Fruit fly (Drosophila melanogaster) whole organism, prepupa: ENCODE data around the gene LeuRS.

Experiments used
- Blimp-1 ChIP-seq: fragments of 200-800 bp; sonication (Bioruptor generic); optimal IDR thresholded peaks from 3 replicates; lab custom pipeline; 2017; ENCODE audit warnings: missing biosample characterization, missing genetic modification characterization, mild to moderate bottlenecking, moderate library complexity, missing genetic modification reagents
- CG10631 ChIP-seq: fragments of 200-800 bp; sonication (Bioruptor generic); optimal IDR thresholded peaks from 2 replicates; lab custom pipeline; 2016; ENCODE audit warnings: missing biosample characterization, missing genetic modification characterization
- CG10669 ChIP-seq: fragments of 200-800 bp; sonication (Bioruptor generic); optimal IDR thresholded peaks from 3 replicates; lab custom pipeline; 2018; ENCODE audit warnings: missing biosample characterization, mild to moderate bottlenecking, missing genetic modification characterization, moderate library complexity
- CG11762 ChIP-seq: fragments of 200-800 bp; sonication (Bioruptor generic); optimal IDR thresholded peaks from 3 replicates; lab custom pipeline; 2016; ENCODE audit warnings: missing biosample characterization, missing genetic modification characterization; ENCODE audit not compliant: insufficient read depth
- CG11902 ChIP-seq: fragments of 200-800 bp; sonication (Bioruptor generic); optimal IDR thresholded peaks from 3 replicates; lab custom pipeline; 2016; ENCODE audit warnings: missing biosample characterization, missing genetic modification characterization
- CG15336 ChIP-seq: fragments of 200-800 bp; sonication (Bioruptor generic); IDR thresholded peaks from 2 replicates; pipeline ENCODE4 v1.3.6; 2022; ENCODE audit warnings: missing biosample characterization, missing genetic modification characterization
- CG1621 ChIP-seq: fragments of 200-800 bp; sonication (Bioruptor generic); optimal IDR thresholded peaks from 3 replicates; lab custom pipeline; 2018; ENCODE audit warnings: missing biosample characterization, mild to moderate bottlenecking, missing genetic modification characterization
- CG16779 ChIP-seq: fragments of 200-800 bp; sonication (Bioruptor generic); optimal IDR thresholded peaks from 3 replicates; lab custom pipeline; 2017; ENCODE audit warnings: missing biosample characterization, mild to moderate bottlenecking, missing genetic modification characterization
- CG31627 ChIP-seq: fragments of 200-800 bp; sonication (Bioruptor generic); optimal IDR thresholded peaks from 3 replicates; lab custom pipeline; 2016; ENCODE audit warnings: missing biosample characterization, missing genetic modification characterization
- CG32006 ChIP-seq: fragments of 200-800 bp; sonication (Bioruptor generic); optimal IDR thresholded peaks from 3 replicates; lab custom pipeline; 2017; ENCODE audit warnings: missing biosample characterization, mild to moderate bottlenecking, missing genetic modification characterization
- CG3919 ChIP-seq: fragments of 200-800 bp; sonication (Bioruptor generic); optimal IDR thresholded peaks from 3 replicates; lab custom pipeline; 2016; ENCODE audit warnings: missing biosample characterization, missing genetic modification characterization
- CG4318 ChIP-seq: fragments of 200-800 bp; sonication (Bioruptor generic); optimal IDR thresholded peaks from 3 replicates; lab custom pipeline; 2017; ENCODE audit warnings: missing biosample characterization, mild to moderate bottlenecking, missing genetic modification characterization
- CG6163 ChIP-seq: fragments of 200-800 bp; sonication (Bioruptor generic); IDR thresholded peaks from 3 replicates; pipeline ENCODE4 v1.3.6; 2022; ENCODE audit warnings: missing biosample characterization, missing genetic modification characterization
- CG6276 ChIP-seq: fragments of 200-800 bp; sonication (Bioruptor generic); optimal IDR thresholded peaks from 2 replicates; lab custom pipeline; 2017; ENCODE audit warnings: missing biosample characterization, mild to moderate bottlenecking, missing genetic modification characterization
- CG6808 ChIP-seq: fragments of 200-800 bp; sonication (Bioruptor generic); optimal IDR thresholded peaks from 3 replicates; lab custom pipeline; 2017; ENCODE audit warnings: missing biosample characterization, missing genetic modification characterization, mild to moderate bottlenecking, moderate library complexity, missing genetic modification reagents
- CG6854 ChIP-seq: fragments of 200-800 bp; sonication (Bioruptor generic); optimal IDR thresholded peaks from 2 replicates; lab custom pipeline; 2017; ENCODE audit warnings: missing biosample characterization, mild to moderate bottlenecking, missing genetic modification characterization
- CG7368 ChIP-seq: fragments of 200-800 bp; sonication (Bioruptor generic); optimal IDR thresholded peaks from 3 replicates; lab custom pipeline; 2016; ENCODE audit warnings: missing biosample characterization, missing genetic modification characterization
- CG8119 ChIP-seq: fragments of 200-800 bp; sonication (Bioruptor generic); IDR thresholded peaks from 3 replicates; pipeline ENCODE4 v1.3.6; 2022; ENCODE audit warnings: missing biosample characterization, missing genetic modification characterization
- CG8319 ChIP-seq: fragments of 200-800 bp; sonication (Bioruptor generic); optimal IDR thresholded peaks from 3 replicates; lab custom pipeline; 2016; ENCODE audit warnings: missing biosample characterization, missing genetic modification characterization
- CG8632 ChIP-seq: fragments of 200-800 bp; sonication (Bioruptor generic); optimal IDR thresholded peaks from 3 replicates; lab custom pipeline; 2016; ENCODE audit warnings: missing biosample characterization, missing genetic modification characterization
- Eip78C ChIP-seq: fragments of 200-800 bp; sonication (Bioruptor generic); peaks from one replicate; lab custom pipeline; 2016; ENCODE audit warnings: missing biosample characterization, missing genetic modification characterization
- Eip93F ChIP-seq: fragments of 200-800 bp; sonication (Bioruptor generic); optimal IDR thresholded peaks from 2 replicates; lab custom pipeline; 2016; ENCODE audit warnings: missing biosample characterization, mild to moderate bottlenecking, missing genetic modification characterization
- Ets21C ChIP-seq: fragments of 200-800 bp; sonication (Bioruptor generic); optimal IDR thresholded peaks from 3 replicates; lab custom pipeline; 2016; ENCODE audit warnings: missing biosample characterization, missing genetic modification characterization
- Gug ChIP-seq: fragments of 200-800 bp; sonication (Bioruptor generic); IDR thresholded peaks from 2 replicates; pipeline ENCODE4 v1.3.6; 2022; ENCODE audit warnings: missing biosample characterization, missing genetic modification characterization
- Hr39 ChIP-seq: fragments of 200-800 bp; sonication (Bioruptor generic); optimal IDR thresholded peaks from 2 replicates; lab custom pipeline; 2016; ENCODE audit warnings: missing biosample characterization, missing genetic modification characterization
- Hr4 ChIP-seq: fragments of 200-800 bp; sonication (Bioruptor generic); optimal IDR thresholded peaks from 3 replicates; lab custom pipeline; 2016; ENCODE audit warnings: missing biosample characterization, missing genetic modification characterization
- Lpt ChIP-seq: fragments of 200-800 bp; sonication (Bioruptor generic); optimal IDR thresholded peaks from 3 replicates; lab custom pipeline; 2016; ENCODE audit warnings: missing biosample characterization, missing genetic modification characterization
- OdsH ChIP-seq: fragments of 200-800 bp; sonication (Bioruptor generic); optimal IDR thresholded peaks from 3 replicates; lab custom pipeline; 2016; ENCODE audit warnings: missing biosample characterization, missing genetic modification characterization
- Smox ChIP-seq: fragments of 200-800 bp; sonication (Bioruptor generic); optimal IDR thresholded peaks from 3 replicates; lab custom pipeline; 2016; ENCODE audit warnings: missing biosample characterization, missing genetic modification characterization
- Sox102F ChIP-seq: fragments of 200-800 bp; sonication (Bioruptor generic); optimal IDR thresholded peaks from 2 replicates; lab custom pipeline; 2016; ENCODE audit warnings: missing biosample characterization, mild to moderate bottlenecking, missing genetic modification characterization
- Sox14 ChIP-seq: fragments of 200-800 bp; sonication (Bioruptor generic); optimal IDR thresholded peaks from 3 replicates; lab custom pipeline; 2016; ENCODE audit warnings: missing biosample characterization, missing genetic modification characterization
- Sox15 ChIP-seq: fragments of 200-800 bp; sonication (Bioruptor generic); optimal IDR thresholded peaks from 3 replicates; lab custom pipeline; 2016; ENCODE audit warnings: missing biosample characterization, missing genetic modification characterization
- acj6 ChIP-seq: fragments of 200-800 bp; sonication (Bioruptor generic); optimal IDR thresholded peaks from 3 replicates; lab custom pipeline; 2016; ENCODE audit warnings: missing biosample characterization, missing genetic modification characterization
- cyc ChIP-seq: fragments of 200-800 bp; sonication (Bioruptor generic); optimal IDR thresholded peaks from 3 replicates; lab custom pipeline; 2016; ENCODE audit warnings: missing biosample characterization, missing genetic modification characterization
- dac ChIP-seq: fragments of 200-800 bp; sonication (Bioruptor generic); optimal IDR thresholded peaks from 2 replicates; lab custom pipeline; 2017; ENCODE audit warnings: missing biosample characterization, mild to moderate bottlenecking, missing genetic modification characterization
- dsx ChIP-seq: fragments of 200-800 bp; optimal IDR thresholded peaks from 3 replicates; lab custom pipeline; 2019; ENCODE audit warnings: missing biosample characterization, mild to moderate bottlenecking, missing genetic modification characterization, moderate library complexity; ENCODE audit not compliant: poor library complexity, severe bottlenecking
- eg ChIP-seq: fragments of 200-800 bp; sonication (Bioruptor generic); IDR thresholded peaks from 3 replicates; pipeline ENCODE4 v1.3.6; 2022; ENCODE audit warnings: missing biosample characterization, missing genetic modification characterization
- esn ChIP-seq: fragments of 200-800 bp; sonication (Bioruptor generic); optimal IDR thresholded peaks from 2 replicates; lab custom pipeline; 2016; ENCODE audit warnings: missing biosample characterization, mild to moderate bottlenecking, missing genetic modification characterization, moderate library complexity
- fd59A ChIP-seq: fragments of 200-800 bp; sonication (Bioruptor generic); optimal IDR thresholded peaks from 2 replicates; lab custom pipeline; 2017; ENCODE audit warnings: missing biosample characterization, mild to moderate bottlenecking, missing genetic modification characterization, missing genetic modification reagents
- fkh ChIP-seq: fragments of 200-800 bp; sonication (Bioruptor generic); optimal IDR thresholded peaks from 3 replicates; lab custom pipeline; 2017; ENCODE audit warnings: missing biosample characterization, mild to moderate bottlenecking, missing genetic modification characterization, moderate library complexity
- lz ChIP-seq: fragments of 200-800 bp; sonication (Bioruptor generic); optimal IDR thresholded peaks from 3 replicates; lab custom pipeline; 2016; ENCODE audit warnings: missing biosample characterization, missing genetic modification characterization
- salr ChIP-seq, 2 experiments: fragments of 200-800 bp; sonication (Bioruptor generic); optimal IDR thresholded peaks; 3 replicates each; lab custom pipeline; 2016 to 2018; ENCODE audit warnings: missing biosample characterization in 2 of 2, missing genetic modification characterization in 2 of 2, mild to moderate bottlenecking in 1 of 2
- ss ChIP-seq, 2 experiments: fragments of 200-800 bp; sonication (Bioruptor generic); optimal IDR thresholded peaks; 2 replicates in 1 of 2; 3 replicates in 1 of 2; lab custom pipeline; 2017 to 2018; ENCODE audit warnings: mild to moderate bottlenecking in 2 of 2, missing biosample characterization in 2 of 2, missing genetic modification characterization in 2 of 2, moderate library complexity in 1 of 2
- svp ChIP-seq: fragments of 200-800 bp; sonication (Bioruptor generic); peaks from one replicate; lab custom pipeline; 2016; ENCODE audit warnings: missing biosample characterization, missing genetic modification characterization
- vri ChIP-seq: fragments of 200-800 bp; sonication (Bioruptor generic); optimal IDR thresholded peaks from 3 replicates; lab custom pipeline; 2016; ENCODE audit warnings: missing biosample characterization, mild to moderate bottlenecking, missing genetic modification characterization

LeuRS gene

DNA sequence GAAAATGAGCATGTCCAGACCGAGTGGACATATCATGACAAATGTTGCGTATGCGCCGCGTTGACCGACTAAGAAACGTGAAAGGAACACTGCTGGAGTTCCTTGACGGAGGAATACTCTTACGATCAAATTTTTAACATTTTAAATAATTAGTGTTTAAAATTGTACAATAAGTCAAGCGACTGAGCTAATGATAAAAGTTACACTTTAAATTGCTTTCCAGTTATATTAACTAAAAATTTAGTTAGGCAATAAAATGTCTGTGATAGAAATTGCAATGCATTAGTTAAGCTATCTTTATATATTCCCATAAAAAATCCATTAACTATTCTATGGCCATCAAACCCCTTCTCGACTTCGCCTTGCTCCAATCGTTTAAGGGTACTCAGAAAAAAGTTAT lies 29.7 kb downstream of the LeuRS start:
- TF ChIP-seq Eip78C (GFP tag; lab: Kevin White, UChicago), result peak; percentile 52
- peak; percentile 21; the same call in 1 of the 3 replicates for TF ChIP-seq CG8119 (GFP tag; lab: Robert Waterston, UW)
- no peak for TF ChIP-seq vri
- peak; percentile 28; the same call in 1 of the 2 replicates for TF ChIP-seq CG15336 (GFP tag; lab: Robert Waterston, UW)
- no peak for TF ChIP-seq CG6276 (GFP tag; lab: Kevin White, UChicago)
- no peak for TF ChIP-seq dsx (GFP tag; lab: Kevin White, UChicago)
- TF ChIP-seq CG6163 (GFP tag; lab: Robert Waterston, UW), result no peak
- peak; percentile 26 for TF ChIP-seq Hr4
- no peak for TF ChIP-seq Hr39
- no peak for TF ChIP-seq CG8632 (GFP tag; lab: Kevin White, UChicago)
- no peak for TF ChIP-seq Lpt (GFP tag; lab: Kevin White, UChicago)
- no peak for TF ChIP-seq eg
- no peak for TF ChIP-seq CG10669 (GFP tag; lab: Kevin White, UChicago)
- peak; percentile 19 for TF ChIP-seq svp (GFP tag; lab: Kevin White, UChicago)
- peak; percentile 54 for TF ChIP-seq CG32006 (GFP tag; lab: Kevin White, UChicago)

- TF ChIP-seq CG15336 (GFP tag; lab: Robert Waterston, UW) (peak; percentile 57; the same call in 1 of the 2 replicates), svp (GFP tag; lab: Kevin White, UChicago) (no peak), Gug (no peak), CG1621 (tag; lab: Kevin White, UChicago) (no peak), eg (peak; percentile 57; the same call in 1 of the 3 replicates), Ets21C (GFP tag; lab: Kevin White, UChicago) (no peak), CG6276 (GFP tag; lab: Kevin White, UChicago) (peak; percentile 3), Lpt (GFP tag; lab: Kevin White, UChicago) (no peak), CG32006 (GFP tag; lab: Kevin White, UChicago) (peak; percentile 28), CG8119 (GFP tag; lab: Robert Waterston, UW) (0 out of 3 replicates have a peak, but pooled peaks have one; percentile 30), CG11902 (GFP tag; lab: Kevin White, UChicago) (no peak)
Observed at dm6 chr2L:3483672-3484071, 30.8 kb downstream of the LeuRS start.

dm6 chr2L:3482712-3483111 lies 31.7 kb downstream of the LeuRS start:
- TF ChIP-seq CG16779, result peak; percentile 10
- TF ChIP-seq CG11762 (GFP tag; lab: Kevin White, UChicago), result peak; percentile 15
- TF ChIP-seq Eip78C (GFP tag; lab: Kevin White, UChicago), result peak; percentile 84
- peak; percentile 46 for TF ChIP-seq dac (GFP tag; lab: Kevin White, UChicago)
- TF ChIP-seq lz (GFP tag; lab: Kevin White, UChicago), result no peak
- TF ChIP-seq Blimp-1 (GFP tag; lab: Kevin White, UChicago), result no peak
- TF ChIP-seq Hr39, result no peak
- TF ChIP-seq salr (GFP tag; optimal IDR thresholded peaks at IDR 0.05; lab: Kevin White, UChicago), result peak in 1 of 2 experiments; percentile 62
- TF ChIP-seq CG8319 (GFP tag; lab: Kevin White, UChicago), result peak; percentile 2
- TF ChIP-seq fd59A (GFP tag; lab: Kevin White, UChicago), result peak; percentile 28
- TF ChIP-seq CG1621 (tag; lab: Kevin White, UChicago), result no peak
- TF ChIP-seq Sox102F, result no peak
- TF ChIP-seq CG10631 (GFP tag; lab: Kevin White, UChicago), result peak; percentile 50
- TF ChIP-seq eg, result peak; percentile 90
- TF ChIP-seq fkh (GFP tag; lab: Kevin White, UChicago), result no peak
- no peak for TF ChIP-seq cyc
- peak; percentile 54 for TF ChIP-seq CG10669 (GFP tag; lab: Kevin White, UChicago)
- peak; percentile 29 for TF ChIP-seq CG8632 (GFP tag; lab: Kevin White, UChicago)
- peak; percentile 45 for TF ChIP-seq Lpt (GFP tag; lab: Kevin White, UChicago)
- TF ChIP-seq Sox15, result no peak
- peak; percentile 59 for TF ChIP-seq OdsH
- TF ChIP-seq svp (GFP tag; lab: Kevin White, UChicago), result peak; percentile 43
- TF ChIP-seq CG7368 (GFP tag; lab: Kevin White, UChicago), result no peak
- TF ChIP-seq Sox14, result peak; percentile 11
- no peak for TF ChIP-seq Ets21C (GFP tag; lab: Kevin White, UChicago)
- TF ChIP-seq acj6 (GFP tag; lab: Kevin White, UChicago), result peak; percentile 21
- TF ChIP-seq CG6854 (GFP tag; lab: Kevin White, UChicago), result no peak
- TF ChIP-seq CG6808 (GFP tag; lab: Kevin White, UChicago), result peak; percentile 63
- peak; percentile 56 for TF ChIP-seq CG3919
- TF ChIP-seq esn, result no peak
- TF ChIP-seq Eip93F (GFP tag; lab: Kevin White, UChicago), result no peak
- peak; percentile 64 for TF ChIP-seq CG4318 (GFP tag; lab: Kevin White, UChicago)
- TF ChIP-seq Smox (GFP tag; lab: Kevin White, UChicago), result no peak
- TF ChIP-seq ss (GFP tag; optimal IDR thresholded peaks at IDR 0.05; lab: Kevin White, UChicago), result peak in 1 of 2 experiments; percentile 21
- no peak for TF ChIP-seq CG31627 (GFP tag; lab: Kevin White, UChicago)
